Fruit fly (Drosophila melanogaster): Measurements from ENCODE around the gene CG12483.

The CG12483 gene

dm6 chr3L:145998-146576, 47.9 kb upstream of the CG12483 start, which contains the start of gene CG6845 (continued):
- TF ChIP-seq sna (GFP tag; IDR thresholded peaks at IDR 0.05; ENCODE audit: partially characterized antibody) (peak; percentile 85), CG3726 (GFP tag; IDR thresholded peaks at IDR 0.05) (no peak), CG17186 (GFP tag; optimal IDR thresholded peaks at IDR 0.05) (peak; percentile 52), MESR4 (GFP tag; optimal IDR thresholded peaks at IDR 0.05) (no peak), Lhr (GFP tag; optimal IDR thresholded peaks at IDR 0.05) (peak; percentile 61), cad (GFP tag; optimal IDR thresholded peaks at IDR 0.05) (no peak), Side (GFP tag; optimal IDR thresholded peaks at IDR 0.05) (no peak), dpn (GFP tag; optimal IDR thresholded peaks at IDR 0.05) (no peak)

dm6 chr3L:140838-141559, 42.8 kb upstream of the CG12483 start:
- TF ChIP-seq pnt (GFP tag; optimal IDR thresholded peaks at IDR 0.05) (no peak), CG9437 (GFP tag; optimal IDR thresholded peaks at IDR 0.05) (no peak), unpg (GFP tag; optimal IDR thresholded peaks at IDR 0.05) (no peak), Atf6 (GFP tag; IDR thresholded peaks at IDR 0.05) (no peak), Sin3A (optimal IDR thresholded peaks at IDR 0.05) (no peak), CG3995 (GFP tag; optimal IDR thresholded peaks at IDR 0.05) (no peak), gem (tag; optimal IDR thresholded peaks at IDR 0.05) (no peak), CG7372 (GFP tag; IDR thresholded peaks at IDR 0.05) (no peak), en (GFP tag; optimal IDR thresholded peaks at IDR 0.05) (no peak), MBD-R2 (GFP tag; IDR thresholded peaks at IDR 0.05) (no peak), CG12155 (GFP tag; optimal IDR thresholded peaks at IDR 0.05) (no peak), zfh1 (GFP tag; IDR thresholded peaks at IDR 0.05) (no peak), CG9932 (GFP tag; IDR thresholded peaks at IDR 0.05) (no peak), Atf3 (GFP tag; optimal IDR thresholded peaks at IDR 0.05) (no peak), CG16815 (GFP tag; optimal IDR thresholded peaks at IDR 0.05) (no peak), Dfd (GFP tag; optimal IDR thresholded peaks at IDR 0.05) (no peak), gsb-n (tag; optimal IDR thresholded peaks at IDR 0.05) (no peak), HHEX (GFP tag; optimal IDR thresholded peaks at IDR 0.05) (no peak), CG9215 (GFP tag; IDR thresholded peaks at IDR 0.05) (no peak), Ada2b (GFP tag; IDR thresholded peaks at IDR 0.05) (no peak), CG13624 (GFP tag; optimal IDR thresholded peaks at IDR 0.05) (no peak), CG4617 (GFP tag; optimal IDR thresholded peaks at IDR 0.05; ENCODE audit: borderline replicate concordance) (no peak), CG4360 (GFP tag; IDR thresholded peaks at IDR 0.05) (no peak), CoRest (tag; optimal IDR thresholded peaks at IDR 0.05) (no peak), CHES-1-like (GFP tag; optimal IDR thresholded peaks at IDR 0.05) (no peak), Trl (optimal IDR thresholded peaks at IDR 0.05) (peak; percentile 64 to 72), Trl (GFP tag; optimal IDR thresholded peaks at IDR 0.05) (no peak), CG17385 (GFP tag; optimal IDR thresholded peaks at IDR 0.05) (no peak), tna (GFP tag; IDR thresholded peaks at IDR 0.05; ENCODE audit: partially characterized antibody) (no peak), amos (GFP tag; IDR thresholded peaks at IDR 0.05; ENCODE audit: partially characterized antibody) (no peak), gfzf (GFP tag; optimal IDR thresholded peaks at IDR 0.05) (no peak), Jarid2 (GFP tag; optimal IDR thresholded peaks at IDR 0.05) (no peak), mirr (GFP tag; optimal IDR thresholded peaks at IDR 0.05) (no peak), CG11398 (GFP tag; optimal IDR thresholded peaks at IDR 0.05) (no peak), Oaz (GFP tag; IDR thresholded peaks at IDR 0.05) (no peak), CG1792 (GFP tag; optimal IDR thresholded peaks at IDR 0.05) (no peak), Ptx1 (GFP tag; IDR thresholded peaks at IDR 0.05) (no peak), Dek (tag; optimal IDR thresholded peaks at IDR 0.05) (no peak), NFAT (GFP tag; IDR thresholded peaks at IDR 0.05) (0 out of 2 replicates have a peak, but pooled peaks have one; percentile 2), CG6854 (GFP tag; optimal IDR thresholded peaks at IDR 0.05) (no peak), Med (GFP tag) (peak; percentile 59), CG3281 (GFP tag; optimal IDR thresholded peaks at IDR 0.05) (no peak)

Data from whole organism, embryonic.